Fruit fly (Drosophila melanogaster) S2 (cell line): ENCODE data around the gene AIF.

Source experiments
- CG8478 ChIP-seq: fragments of >200 bp; optimal IDR thresholded peaks from 2 replicates; lab custom pipeline; 2018
- CTCF ChIP-seq, 2 experiments: fragments of >200 bp; optimal IDR thresholded peaks; 2 replicates each; lab custom pipeline; 2018

AIF gene

DNA sequence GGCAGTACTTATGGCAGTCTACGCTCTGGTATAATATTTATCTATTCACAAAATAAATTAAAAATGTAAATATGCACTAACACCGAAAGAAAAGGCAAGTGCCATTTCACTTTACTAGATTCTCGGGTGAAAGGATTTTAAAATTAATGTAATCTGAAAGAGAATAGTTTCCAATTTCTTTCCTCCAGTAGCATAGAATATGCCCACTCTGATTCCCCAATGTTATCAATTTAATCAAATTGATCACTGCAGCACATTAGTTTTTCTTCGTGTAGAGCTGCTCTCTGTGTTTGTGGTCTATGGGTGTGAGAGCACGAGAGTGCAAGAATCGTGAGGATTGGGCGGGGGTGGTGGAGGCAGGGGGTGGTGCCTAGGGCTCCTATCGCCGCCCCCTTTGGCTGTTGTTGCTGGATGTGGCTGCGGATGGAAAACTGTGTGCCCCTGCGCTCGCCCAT, 49.6 kb downstream of the AIF start:
- no peak for TF ChIP-seq CTCF (optimal IDR thresholded peaks at IDR 0.05; lab: Kevin White, UChicago)
- no peak for TF ChIP-seq CG8478 (lab: Kevin White, UChicago)

DNA sequence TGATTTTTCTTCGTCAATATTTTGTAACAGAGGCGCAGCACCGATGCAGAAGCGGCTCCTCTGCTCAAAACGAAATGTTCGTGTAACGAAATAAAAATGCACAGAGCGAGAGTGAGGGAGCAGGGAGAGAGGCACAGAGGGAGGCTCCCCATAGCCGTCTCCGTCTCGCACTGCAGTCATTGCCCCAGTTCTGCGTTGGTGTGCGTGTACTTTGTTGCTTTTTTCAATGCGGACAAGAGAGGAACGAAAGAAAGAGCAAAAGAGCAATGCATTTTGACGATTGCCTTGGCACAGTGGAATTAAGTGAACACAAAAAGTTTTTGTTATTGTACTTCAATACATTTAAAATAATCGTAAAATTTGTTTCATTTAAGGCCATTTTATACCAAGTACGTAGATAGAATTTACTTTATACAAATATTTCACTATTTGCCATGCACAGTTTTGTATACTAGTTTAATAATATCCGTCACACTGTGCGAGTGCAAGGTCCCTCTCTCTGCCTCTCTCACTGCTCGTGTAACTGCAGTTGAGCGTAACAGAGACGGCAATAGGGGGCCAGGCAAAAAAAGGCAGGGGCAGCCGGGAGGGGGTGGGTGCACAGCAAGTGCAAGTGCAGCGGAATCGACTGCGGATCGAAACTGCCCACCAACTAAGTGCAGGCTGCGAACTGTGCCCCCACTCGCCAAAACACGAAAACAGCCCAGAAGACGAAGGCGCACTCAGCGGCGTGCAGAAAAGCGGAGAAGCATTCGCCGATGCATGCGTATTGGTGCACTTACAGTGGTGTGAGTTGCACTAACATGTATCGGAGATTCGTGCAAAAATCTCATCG, 50.7 kb downstream of the AIF start:
- no peak for TF ChIP-seq CTCF (optimal IDR thresholded peaks at IDR 0.05; lab: Kevin White, UChicago)

DNA sequence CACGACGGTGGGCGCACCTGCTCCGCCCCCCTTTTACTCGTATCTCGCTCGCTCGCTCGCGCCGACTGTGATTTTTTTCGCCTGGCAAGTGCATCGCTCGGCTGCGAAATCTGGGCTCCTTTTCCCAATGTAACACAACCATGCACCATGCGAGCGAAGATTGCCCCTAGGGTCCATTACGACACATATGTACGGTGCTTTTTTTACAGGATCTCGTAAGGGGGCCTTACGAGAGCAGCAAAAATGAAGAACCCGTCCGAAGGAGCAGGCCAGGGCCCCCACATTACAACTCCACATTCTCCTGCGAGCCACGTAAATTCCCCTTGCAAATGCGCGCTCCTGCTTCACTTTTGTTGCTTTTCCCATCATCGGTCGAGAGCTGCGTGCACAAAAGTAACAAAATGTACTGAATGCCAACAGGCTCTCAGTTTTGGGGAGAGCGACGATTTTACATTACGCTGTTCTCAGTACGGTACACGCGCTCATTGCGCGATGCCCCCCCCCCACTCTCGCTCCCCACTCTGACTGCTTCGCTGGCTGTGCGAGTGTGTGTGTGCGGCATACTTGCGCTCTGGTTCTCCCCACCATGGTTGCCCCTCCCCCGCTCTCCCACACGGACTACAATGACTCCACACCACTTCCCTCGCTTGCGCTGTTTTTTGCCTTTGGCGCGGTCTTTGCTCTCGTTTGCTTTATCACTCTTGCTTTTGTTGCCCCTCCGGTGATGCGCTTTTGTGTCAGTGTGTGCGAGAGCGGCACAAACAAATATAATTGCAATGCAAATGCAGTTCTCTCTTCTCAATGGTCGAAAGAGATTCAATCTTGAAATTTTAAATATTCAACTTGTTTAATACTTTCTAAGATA, 51.5 kb downstream of the AIF start:
- TF ChIP-seq CTCF (optimal IDR thresholded peaks at IDR 0.05; lab: Kevin White, UChicago) = no peak
- TF ChIP-seq CG8478 (lab: Kevin White, UChicago) = no peak
